Fruit fly (Drosophila melanogaster) whole organism, pupa: ENCODE results near the gene SCOT.

Experiments used
- CG10348 ChIP-seq: fragments of 200-800 bp; sonication (Bioruptor generic); IDR thresholded peaks from 2 replicates; pipeline ENCODE4 v1.3.6; 2022; ENCODE audit warnings: missing biosample characterization, missing genetic modification characterization
- CG12605 ChIP-seq: fragments of 200-800 bp; sonication (Bioruptor generic); IDR thresholded peaks from 2 replicates; pipeline ENCODE4 v1.3.6; 2022; ENCODE audit warnings: missing biosample characterization, missing genetic modification characterization
- CG13204 ChIP-seq: fragments of 200-800 bp; sonication (Bioruptor generic); optimal IDR thresholded peaks from 2 replicates; lab custom pipeline; 2018; ENCODE audit warnings: missing biosample characterization, mild to moderate bottlenecking, missing genetic modification characterization, moderate library complexity
- CG14655 ChIP-seq: fragments of 200-800 bp; sonication (Bioruptor generic); optimal IDR thresholded peaks from 3 replicates; lab custom pipeline; 2017; ENCODE audit warnings: mild to moderate bottlenecking, missing biosample characterization, missing genetic modification reagents, missing genetic modification characterization
- CG15710 ChIP-seq: fragments of 200-800 bp; sonication (Bioruptor generic); optimal IDR thresholded peaks from 2 replicates; lab custom pipeline; 2018; ENCODE audit warnings: missing biosample characterization, mild to moderate bottlenecking, missing genetic modification characterization, moderate library complexity
- CG17806 ChIP-seq: fragments of 200-800 bp; sonication (Bioruptor generic); optimal IDR thresholded peaks from 2 replicates; lab custom pipeline; 2018; ENCODE audit warnings: missing biosample characterization, mild to moderate bottlenecking, missing genetic modification characterization, moderate library complexity
- CG32121 ChIP-seq: fragments of 200-800 bp; sonication (Bioruptor generic); IDR thresholded peaks from 2 replicates; pipeline ENCODE4 v1.3.6; 2022; ENCODE audit warnings: missing biosample characterization, missing genetic modification characterization
- CG34367 ChIP-seq: fragments of 200-800 bp; sonication (Bioruptor generic); optimal IDR thresholded peaks from 2 replicates; lab custom pipeline; 2018; ENCODE audit warnings: missing biosample characterization, mild to moderate bottlenecking, missing genetic modification characterization
- CG4496 ChIP-seq: fragments of 200-800 bp; sonication (Bioruptor generic); IDR thresholded peaks from 3 replicates; pipeline ENCODE4 v1.3.6; 2022; ENCODE audit warnings: missing biosample characterization, missing genetic modification characterization
- CG8159 ChIP-seq: fragments of 200-800 bp; sonication (Bioruptor generic); optimal IDR thresholded peaks from 3 replicates; lab custom pipeline; 2018; ENCODE audit warnings: missing biosample characterization, mild to moderate bottlenecking, missing genetic modification characterization, moderate library complexity
- CG8301 ChIP-seq: fragments of 200-800 bp; sonication (Bioruptor generic); optimal IDR thresholded peaks from 2 replicates; lab custom pipeline; 2018; ENCODE audit warnings: missing biosample characterization, mild to moderate bottlenecking, missing genetic modification characterization
- CG9948 ChIP-seq: fragments of 200-800 bp; sonication (Bioruptor generic); optimal IDR thresholded peaks from 2 replicates; lab custom pipeline; 2018; ENCODE audit warnings: missing biosample characterization, mild to moderate bottlenecking, missing genetic modification characterization, moderate library complexity
- D1 ChIP-seq: fragments of 200-800 bp; sonication (Bioruptor generic); optimal IDR thresholded peaks from 2 replicates; lab custom pipeline; 2018; ENCODE audit warnings: missing biosample characterization, mild to moderate bottlenecking, missing genetic modification characterization, moderate library complexity
- EcR ChIP-seq: fragments of 200-800 bp; sonication (Bioruptor generic); optimal IDR thresholded peaks from 3 replicates; lab custom pipeline; 2019; ENCODE audit warnings: missing biosample characterization, missing genetic modification characterization, mild to moderate bottlenecking, moderate library complexity, missing genetic modification reagents
- Ets98B ChIP-seq: fragments of 200-800 bp; sonication (Bioruptor generic); IDR thresholded peaks from 2 replicates; pipeline ENCODE4 v1.3.6; 2022; ENCODE audit warnings: missing biosample characterization, missing genetic modification characterization
- Pif1A ChIP-seq: fragments of 200-800 bp; sonication (Bioruptor generic); optimal IDR thresholded peaks from 3 replicates; lab custom pipeline; 2016; ENCODE audit warnings: missing biosample characterization, missing genetic modification characterization
- Pif1B ChIP-seq: fragments of 200-800 bp; sonication (Bioruptor generic); optimal IDR thresholded peaks from 3 replicates; lab custom pipeline; 2016; ENCODE audit warnings: missing biosample characterization, missing genetic modification characterization
- Snoo ChIP-seq: fragments of 200-800 bp; sonication (Bioruptor generic); optimal IDR thresholded peaks from 3 replicates; lab custom pipeline; 2017; ENCODE audit warnings: missing biosample characterization, mild to moderate bottlenecking, missing genetic modification characterization, inconsistent platforms
- fd96Ca ChIP-seq: fragments of 200-800 bp; sonication (Bioruptor generic); IDR thresholded peaks from 3 replicates; pipeline ENCODE4 v1.3.6; 2022; ENCODE audit warnings: missing biosample characterization, missing genetic modification characterization
- gl ChIP-seq: fragments of 200-800 bp; sonication (Bioruptor generic); optimal IDR thresholded peaks from 2 replicates; lab custom pipeline; 2018; ENCODE audit warnings: missing biosample characterization, mild to moderate bottlenecking, missing genetic modification characterization
- rn ChIP-seq: fragments of 200-800 bp; sonication (Bioruptor generic); IDR thresholded peaks from 2 replicates; pipeline ENCODE4 v1.3.6; 2022; ENCODE audit warnings: missing biosample characterization, missing genetic modification characterization

Gene SCOT

dm6 chr3L:1937469-1937868 is 25.5 kb upstream of the SCOT start:
- TF ChIP-seq Pif1A (GFP tag; lab: Kevin White, UChicago) (no peak), CG14655 (GFP tag; lab: Kevin White, UChicago) (peak; percentile 59), Pif1B (GFP tag; lab: Kevin White, UChicago) (peak; percentile 6), fd96Ca (GFP tag; lab: Robert Waterston, UW) (no peak), CG4496 (GFP tag; lab: Robert Waterston, UW) (peak; percentile 64), D1 (tag; lab: Kevin White, UChicago) (no peak), CG12605 (GFP tag; lab: Robert Waterston, UW) (no peak), CG32121 (GFP tag; lab: Robert Waterston, UW) (0 out of 2 replicates have a peak, but pooled peaks have one; percentile 14), CG10348 (no peak), CG15710 (no peak), gl (tag; lab: Kevin White, UChicago) (no peak), CG13204 (no peak), CG17806 (tag; lab: Kevin White, UChicago) (no peak), CG34367 (no peak), CG8301 (tag; lab: Kevin White, UChicago) (peak; percentile 49), rn (GFP tag; lab: Robert Waterston, UW) (no peak), EcR (GFP tag; lab: Kevin White, UChicago) (no peak), Ets98B (no peak; the same call in 1 of the 2 replicates), Snoo (tag; lab: Kevin White, UChicago) (no peak), CG8159 (peak; percentile 14), CG9948 (tag; lab: Kevin White, UChicago) (no peak)

dm6 chr3L:1938767-1939166 is 24.2 kb upstream of the SCOT start, which contains the start of the genes CG46523 and CG5687:
CG46523 (minus strand) TSS chr3L:1939103.
CG5687 (minus strand) TSS chr3L:1939103.
- TF ChIP-seq CG4496 (GFP tag; lab: Robert Waterston, UW), result peak; percentile 59; the same call in 2 of the 3 replicates
- no peak for TF ChIP-seq CG15710

dm6 chr3L:1939983-1940504 is 22.9 kb upstream of the SCOT start:
- 0 out of 3 replicates have a peak, but pooled peaks have one; percentile 13 for TF ChIP-seq CG4496 (GFP tag; lab: Robert Waterston, UW)
- TF ChIP-seq CG8301 (tag; lab: Kevin White, UChicago), result no peak

- TF ChIP-seq Ets98B, result no peak
- no peak for TF ChIP-seq Pif1A (GFP tag; lab: Kevin White, UChicago)
- TF ChIP-seq CG34367, result no peak
- no peak for TF ChIP-seq CG13204
- no peak for TF ChIP-seq CG10348
- no peak for TF ChIP-seq CG14655 (GFP tag; lab: Kevin White, UChicago)
- no peak for TF ChIP-seq CG12605 (GFP tag; lab: Robert Waterston, UW)
- no peak for TF ChIP-seq CG9948 (tag; lab: Kevin White, UChicago)
- TF ChIP-seq CG32121 (GFP tag; lab: Robert Waterston, UW), result no peak
- TF ChIP-seq D1 (tag; lab: Kevin White, UChicago), result no peak
- TF ChIP-seq Snoo (tag; lab: Kevin White, UChicago), result no peak
These were observed 22.0 kb upstream of the SCOT start, which contains the start of gene Mfap1 for dm6 chr3L:1940843-1941418. Mfap1 (plus strand) TSS chr3L:1941068.

DNA sequence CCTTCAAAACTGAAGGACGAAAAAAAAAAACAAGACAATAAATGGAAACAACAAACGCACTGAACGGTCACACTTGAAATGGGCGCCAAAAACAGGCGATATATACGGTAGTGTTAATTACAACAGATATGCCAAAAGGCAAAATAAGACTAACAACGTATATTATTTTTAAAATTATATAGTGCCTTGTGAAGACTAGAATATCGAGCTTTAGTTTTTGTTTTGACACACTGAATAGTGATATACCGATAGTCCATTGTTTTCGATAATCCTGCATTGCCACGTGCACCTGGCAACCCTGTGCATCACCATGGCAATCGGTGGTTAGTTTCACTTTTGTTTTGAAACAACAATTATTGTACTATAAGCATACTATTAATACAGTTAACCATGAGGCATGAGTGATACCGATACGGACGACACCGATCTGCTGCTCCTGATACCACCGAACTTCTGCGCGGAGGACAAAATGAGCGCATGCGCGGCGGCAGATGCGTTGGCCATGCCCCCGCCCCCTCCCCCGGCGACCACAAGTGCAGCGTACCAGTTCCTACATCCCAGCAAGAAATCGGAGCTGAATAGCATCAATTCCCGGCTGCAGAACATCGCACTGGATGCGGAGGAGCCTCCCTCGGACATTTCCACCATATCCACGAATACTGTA is 15.3 kb upstream of the SCOT start, which contains the start of the genes mu2 and Cnb:
Gene mu2 (minus strand): TSS at position 13 of the 664 bp plus-strand sequence.
Gene Cnb (plus strand): TSS at position 103 of the 664 bp plus-strand sequence.
- TF ChIP-seq Ets98B (no peak), fd96Ca (GFP tag; lab: Robert Waterston, UW) (0 out of 3 replicates have a peak, but pooled peaks have one; percentile 40), CG32121 (GFP tag; lab: Robert Waterston, UW) (no peak)
- TF ChIP-seq, all 21 proteins: peak for 1

DNA sequence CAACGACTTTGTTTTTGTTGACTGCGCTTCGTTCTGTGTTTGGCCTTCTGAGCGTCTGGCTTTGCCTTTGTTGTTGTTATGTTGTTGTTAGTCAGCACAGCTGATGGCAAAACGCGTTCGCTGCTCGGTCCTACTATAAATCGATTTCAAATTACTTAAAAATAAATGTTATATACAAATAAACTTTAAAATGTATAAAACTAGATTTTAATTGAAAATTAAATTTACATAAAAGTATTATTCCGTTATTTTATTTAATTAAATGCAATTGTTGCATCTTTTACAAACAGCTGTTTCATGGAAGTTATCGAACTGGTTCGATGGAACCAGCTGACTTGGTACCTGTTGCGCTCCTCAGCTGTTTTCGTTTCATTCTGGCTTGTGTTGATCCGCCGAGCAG is 1.2 kb downstream of the SCOT start, which contains the start of gene mv:
Gene mv (minus strand): TSS at position 80 of the 400 bp plus-strand sequence.
- TF ChIP-seq CG32121 (GFP tag; lab: Robert Waterston, UW) (no peak), CG12605 (GFP tag; lab: Robert Waterston, UW) (0 out of 2 replicates have a peak, but pooled peaks have one; percentile 51)

DNA sequence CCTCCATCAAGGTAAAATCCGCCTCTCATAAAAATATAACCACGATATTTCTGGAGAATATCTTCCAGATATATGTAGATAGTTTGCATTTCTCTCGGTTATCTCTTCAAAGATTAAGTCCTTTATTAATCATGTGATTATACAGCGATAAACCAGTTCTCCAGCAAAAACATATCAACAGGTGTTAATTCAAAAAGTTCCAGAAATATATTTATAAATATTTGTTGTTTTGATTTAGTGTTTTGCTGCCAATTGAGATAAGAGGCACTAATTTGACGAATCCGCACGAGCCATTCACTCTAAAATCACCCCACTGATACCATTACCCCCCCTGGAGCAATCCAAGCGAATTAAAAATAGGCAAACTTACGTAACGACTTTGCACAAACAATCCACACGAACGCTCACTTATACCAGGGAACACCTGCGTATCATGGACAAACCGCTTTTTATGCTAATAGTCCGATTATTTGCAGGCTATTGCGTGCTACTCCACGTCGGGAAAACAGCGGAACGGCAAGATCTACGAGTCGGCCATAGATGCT is 1.7 kb downstream of the SCOT start:
- no peak for TF ChIP-seq CG13204
- no peak for TF ChIP-seq CG15710
- no peak for TF ChIP-seq CG32121 (GFP tag; lab: Robert Waterston, UW)
- no peak for TF ChIP-seq CG12605 (GFP tag; lab: Robert Waterston, UW)
- no peak for TF ChIP-seq Pif1B (GFP tag; lab: Kevin White, UChicago)
- no peak for TF ChIP-seq D1 (tag; lab: Kevin White, UChicago)
- TF ChIP-seq CG4496 (GFP tag; lab: Robert Waterston, UW), result no peak
- TF ChIP-seq CG9948 (tag; lab: Kevin White, UChicago), result no peak
- no peak for TF ChIP-seq CG14655 (GFP tag; lab: Kevin White, UChicago)
- TF ChIP-seq CG34367, result no peak
- TF ChIP-seq CG8301 (tag; lab: Kevin White, UChicago), result no peak
- TF ChIP-seq Pif1A (GFP tag; lab: Kevin White, UChicago), result no peak
- TF ChIP-seq, all 21 proteins: peak for 0
